Worm (Caenorhabditis elegans): ENCODE measurements around the gene F08F3.1.

ce11 chrV:5477719-5478118 lies 31.8 kb downstream of the F08F3.1 start:
- TF ChIP-seq ama-1 (optimal IDR thresholded peaks at IDR 0.05) (no peak), ceh-36 (tag; optimal IDR thresholded peaks at IDR 0.05) (no peak), hmg-4 (GFP tag; optimal IDR thresholded peaks at IDR 0.05) (no peak), pes-1 (GFP tag; IDR thresholded peaks at IDR 0.05) (no peak), hmbx-1 (tag; optimal IDR thresholded peaks at IDR 0.05) (no peak), sea-1 (GFP tag; conservative IDR thresholded peaks at IDR 0.05) (no peak), tra-4 (tag; optimal IDR thresholded peaks at IDR 0.05) (no peak), ceh-13 (GFP tag; optimal IDR thresholded peaks at IDR 0.05) (no peak), aly-1 (tag; optimal IDR thresholded peaks at IDR 0.05) (no peak), F13C5.2 (tag; optimal IDR thresholded peaks at IDR 0.05) (no peak), B0310.2 (tag; optimal IDR thresholded peaks at IDR 0.05) (no peak), flt-1 (GFP tag; IDR thresholded peaks at IDR 0.05) (no peak), ets-7 (tag; optimal IDR thresholded peaks at IDR 0.05) (no peak), scrt-1 (GFP tag; IDR thresholded peaks at IDR 0.05) (no peak)
